Worm (Caenorhabditis elegans): Measurements from ENCODE around the gene C17G10.7.
A peak's percentile ranks its signal among the peaks of the same experiment; 100 is the strongest.
"Not testable (repeated sequence)": the region's sequence is repeated elsewhere in the genome, so short reads cannot be mapped to it uniquely, and the experiment has no call there.

Gene C17G10.7

DNA sequence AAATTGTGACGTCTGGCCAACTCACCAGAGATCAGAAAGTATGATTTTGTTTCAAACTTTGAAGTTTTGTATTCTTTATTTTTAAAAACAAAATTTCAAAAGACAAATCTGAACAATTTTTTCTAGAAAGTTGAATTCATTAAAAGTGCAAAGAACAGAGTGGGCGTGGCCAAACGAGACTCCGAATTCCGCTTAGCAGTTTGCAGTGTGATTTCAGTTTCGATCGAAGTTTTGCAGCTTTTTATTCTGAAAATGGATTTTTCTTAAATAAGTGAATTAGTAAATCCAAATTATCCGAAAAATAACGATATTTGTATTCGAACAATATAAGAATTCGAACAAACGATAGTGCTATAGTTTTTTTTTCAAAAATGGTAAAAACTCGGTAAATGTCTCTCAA, 25.8 kb upstream of the C17G10.7 start:
- peak in 1 of 2 experiments; percentile 52 for TF ChIP-seq lsy-2 (tag; optimal IDR thresholded peaks at IDR 0.05)
- TF ChIP-seq skn-1 (tag; optimal IDR thresholded peaks at IDR 0.05): no peak
- peak; percentile 12 for TF ChIP-seq blmp-1 (tag; optimal IDR thresholded peaks at IDR 0.05)
- no peak for TF ChIP-seq efl-1 (optimal IDR thresholded peaks at IDR 0.05)
- peak in 1 of 2 experiments; percentile 54 for TF ChIP-seq efl-1 (GFP tag; optimal IDR thresholded peaks at IDR 0.05 in 1 of 2)
- TF ChIP-seq ceh-90 (tag; optimal IDR thresholded peaks at IDR 0.05): no peak
- peak in 1 of 2 experiments; percentile 5 for TF ChIP-seq lin-35 (GFP tag; optimal IDR thresholded peaks at IDR 0.05)
- TF ChIP-seq sup-37 (GFP tag; optimal IDR thresholded peaks at IDR 0.05): no peak
- TF ChIP-seq dpl-1 (GFP tag; optimal IDR thresholded peaks at IDR 0.05): peak in 1 of 3 experiments; percentile 30

DNA sequence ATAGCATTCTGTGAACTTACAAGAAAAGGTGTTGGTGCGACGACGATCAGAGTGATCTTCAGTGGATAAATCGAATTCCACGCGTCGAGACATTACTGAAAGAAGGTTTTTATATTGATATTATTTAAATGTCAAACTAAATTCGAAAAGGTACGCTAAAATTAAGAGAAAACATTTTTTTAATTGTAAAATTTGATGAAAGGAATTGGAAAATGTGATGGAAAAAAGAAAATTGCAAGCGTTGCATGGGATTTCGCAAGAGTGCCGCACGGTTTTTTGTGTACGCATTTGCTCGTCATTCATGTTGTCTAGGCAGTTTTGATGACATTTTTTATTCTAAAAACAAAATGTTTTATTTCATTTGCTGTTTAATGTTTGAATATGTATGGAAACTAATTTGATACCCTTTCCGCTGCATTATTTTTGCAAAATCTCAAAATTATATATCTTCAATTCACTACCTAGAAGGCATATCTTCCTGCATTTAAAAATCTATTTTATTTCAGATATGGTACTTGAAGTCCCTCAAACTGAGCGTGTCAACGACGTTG, 23.3 kb upstream of the C17G10.7 start, which contains the start of the genes F59E12.6 and npl-4.1:
F59E12.6 (minus strand) TSS at position 101 of the 551 bp plus-strand sequence.
npl-4.1 (plus strand) TSS at position 501 of the 551 bp plus-strand sequence.
- TF ChIP-seq fkh-4 (tag; optimal IDR thresholded peaks at IDR 0.05; ENCODE audit: borderline replicate concordance); nhr-11 (tag; optimal IDR thresholded peaks at IDR 0.05); zip-4 (GFP tag; optimal IDR thresholded peaks at IDR 0.05): not testable (repeated sequence)

DNA sequence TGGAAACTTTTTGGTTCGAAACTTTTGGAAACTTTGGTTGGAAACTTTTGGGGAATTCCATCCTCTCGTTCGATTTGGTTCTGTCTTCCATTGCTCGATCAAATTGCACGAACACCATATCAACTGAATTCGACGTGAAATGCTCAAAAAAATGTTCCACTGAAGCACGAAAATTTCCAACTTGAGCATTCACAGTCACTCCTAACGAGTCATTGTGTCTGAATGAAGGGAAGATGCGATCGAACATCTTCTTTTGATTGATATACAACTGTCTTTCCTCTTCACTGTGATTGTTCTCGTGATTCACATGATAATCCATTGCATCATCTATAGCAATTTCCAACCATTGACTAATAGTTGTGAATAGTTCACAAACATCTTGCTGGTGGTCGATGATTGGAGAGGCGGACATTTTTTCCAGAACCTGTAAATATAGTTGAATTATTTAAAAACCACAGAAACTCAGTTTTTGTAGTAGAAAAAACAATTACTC, 20.7 kb upstream of the C17G10.7 start, which contains the start of gene F59E12.15:
F59E12.15 (minus strand) TSS at position 51 of the 493 bp plus-strand sequence.
- TF ChIP-seq lsy-2 (tag; optimal IDR thresholded peaks at IDR 0.05): no peak
- no peak for TF ChIP-seq xbp-1 (tag; optimal IDR thresholded peaks at IDR 0.05)
- no peak for TF ChIP-seq dsc-1 (tag; optimal IDR thresholded peaks at IDR 0.05)
- no peak for TF ChIP-seq nhr-237 (tag; optimal IDR thresholded peaks at IDR 0.05)
- no peak for TF ChIP-seq lin-13 (GFP tag; optimal IDR thresholded peaks at IDR 0.05)
- TF ChIP-seq mab-9 (GFP tag; IDR thresholded peaks at IDR 0.05): no peak
- TF ChIP-seq irx-1 (tag; optimal IDR thresholded peaks at IDR 0.05): no peak
- no peak for TF ChIP-seq C34B4.2 (tag; optimal IDR thresholded peaks at IDR 0.05)
- TF ChIP-seq mep-1 (tag; optimal IDR thresholded peaks at IDR 0.05): no peak
- no peak for TF ChIP-seq unc-30 (tag; optimal IDR thresholded peaks at IDR 0.05)
- TF ChIP-seq F16B12.6 (tag; optimal IDR thresholded peaks at IDR 0.05): no peak
- no peak for TF ChIP-seq lin-14 (GFP tag; optimal IDR thresholded peaks at IDR 0.05)
- no peak for TF ChIP-seq ztf-4 (tag; optimal IDR thresholded peaks at IDR 0.05)
- no peak for TF ChIP-seq nhr-84 (tag; optimal IDR thresholded peaks at IDR 0.05)

DNA sequence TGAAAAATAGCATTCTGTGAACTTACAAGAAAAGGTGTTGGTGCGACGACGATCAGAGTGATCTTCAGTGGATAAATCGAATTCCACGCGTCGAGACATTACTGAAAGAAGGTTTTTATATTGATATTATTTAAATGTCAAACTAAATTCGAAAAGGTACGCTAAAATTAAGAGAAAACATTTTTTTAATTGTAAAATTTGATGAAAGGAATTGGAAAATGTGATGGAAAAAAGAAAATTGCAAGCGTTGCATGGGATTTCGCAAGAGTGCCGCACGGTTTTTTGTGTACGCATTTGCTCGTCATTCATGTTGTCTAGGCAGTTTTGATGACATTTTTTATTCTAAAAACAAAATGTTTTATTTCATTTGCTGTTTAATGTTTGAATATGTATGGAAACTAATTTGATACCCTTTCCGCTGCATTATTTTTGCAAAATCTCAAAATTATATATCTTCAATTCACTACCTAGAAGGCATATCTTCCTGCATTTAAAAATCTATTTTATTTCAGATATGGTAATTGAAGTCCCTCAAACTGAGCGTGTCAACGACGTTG, 14.8 kb upstream of the C17G10.7 start, which contains the start of the genes eif-3.L and npl-4.2:
eif-3.L (minus strand) TSS at position 101 of the 557 bp plus-strand sequence.
npl-4.2 (plus strand) TSS at position 507 of the 557 bp plus-strand sequence.
- not testable (repeated sequence) for TF ChIP-seq hpl-2 (GFP tag; optimal IDR thresholded peaks at IDR 0.05); nhr-90 (tag; optimal IDR thresholded peaks at IDR 0.05; ENCODE audit: poor library complexity); mef-2 (tag; optimal IDR thresholded peaks at IDR 0.05)

DNA sequence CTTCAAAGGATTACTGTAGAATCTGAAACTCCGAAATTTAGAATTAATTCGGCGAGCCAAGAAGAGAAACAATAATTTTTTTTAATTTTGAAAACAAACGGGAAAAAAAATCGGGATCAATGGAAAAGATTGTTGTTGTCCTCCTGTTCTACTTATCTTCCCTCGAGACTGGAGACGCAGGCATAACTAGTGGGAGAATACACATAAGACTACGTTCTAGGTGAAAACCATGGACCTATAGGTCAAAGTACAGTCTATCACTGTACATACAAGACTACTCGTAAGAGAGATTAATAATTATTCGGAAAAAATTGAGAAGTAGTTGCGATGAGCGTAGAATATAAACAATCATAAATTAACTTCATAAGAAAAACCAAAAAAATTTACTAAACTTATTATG, 11.6 kb upstream of the C17G10.7 start, which contains the start of gene dhs-6:
dhs-6 (minus strand) TSS at position 22 of the 400 bp plus-strand sequence.
- no peak for TF ChIP-seq efl-3 (GFP tag; optimal IDR thresholded peaks at IDR 0.05)
- TF ChIP-seq ama-1 (optimal IDR thresholded peaks at IDR 0.05): no peak
- TF ChIP-seq nhr-77 (tag; optimal IDR thresholded peaks at IDR 0.05): no peak
- TF ChIP-seq lin-39 (tag; optimal IDR thresholded peaks at IDR 0.05): no peak
- no peak for TF ChIP-seq jun-1 (tag; optimal IDR thresholded peaks at IDR 0.05)
- no peak for TF ChIP-seq zag-1 (tag; optimal IDR thresholded peaks at IDR 0.05)
- no peak for TF ChIP-seq pag-3 (tag; optimal IDR thresholded peaks at IDR 0.05; ENCODE audit: borderline replicate concordance, insufficient read depth)
- TF ChIP-seq nhr-71 (tag; optimal IDR thresholded peaks at IDR 0.05): peak; percentile 13
- TF ChIP-seq nhr-237 (tag; optimal IDR thresholded peaks at IDR 0.05): no peak
- TF ChIP-seq snu-23 (GFP tag; optimal IDR thresholded peaks at IDR 0.05): peak; percentile 1
- TF ChIP-seq nhr-11 (tag; optimal IDR thresholded peaks at IDR 0.05): no peak
- TF ChIP-seq fkh-8 (tag; optimal IDR thresholded peaks at IDR 0.05): no peak
- TF ChIP-seq nhr-85 (tag): peak; percentile 56
- no peak for TF ChIP-seq fkh-10 (GFP tag; optimal IDR thresholded peaks at IDR 0.05)
- TF ChIP-seq ces-1 (GFP tag; optimal IDR thresholded peaks at IDR 0.05): no peak
- no peak for TF ChIP-seq zip-4 (GFP tag; optimal IDR thresholded peaks at IDR 0.05)
- TF ChIP-seq lin-14 (GFP tag; optimal IDR thresholded peaks at IDR 0.05): peak; percentile 18
- TF ChIP-seq alr-1 (tag; optimal IDR thresholded peaks at IDR 0.05; ENCODE audit: borderline replicate concordance): no peak
- TF ChIP-seq dsc-1 (tag; optimal IDR thresholded peaks at IDR 0.05): no peak
- no peak for TF ChIP-seq F16B12.6 (tag; optimal IDR thresholded peaks at IDR 0.05)
- peak; percentile 77 for TF ChIP-seq nhr-20 (tag; optimal IDR thresholded peaks at IDR 0.05)
- no peak for TF ChIP-seq Y116A8C.19 (tag; optimal IDR thresholded peaks at IDR 0.05; ENCODE audit: borderline replicate concordance)
- no peak for TF ChIP-seq C34B4.2 (tag; optimal IDR thresholded peaks at IDR 0.05)
